Fruit fly (Drosophila melanogaster) Kc167 (cell line): ENCODE data around the gene CG34125.

Source experiments
- Myc ChIP-seq: fragments of >200 bp; optimal IDR thresholded peaks from 2 replicates; lab custom pipeline; 2017; ENCODE audit warnings: missing external identifiers
- Sin3A ChIP-seq: fragments of >200 bp; optimal IDR thresholded peaks from 2 replicates; lab custom pipeline; 2018; ENCODE audit warnings: missing external identifiers
- h ChIP-seq: fragments of >200 bp; optimal IDR thresholded peaks from 3 replicates; lab custom pipeline; 2018; ENCODE audit warnings: missing external identifiers
- insv ChIP-seq: fragments of >200 bp; optimal IDR thresholded peaks from 3 replicates; lab custom pipeline; 2018; ENCODE audit warnings: missing external identifiers
- psq ChIP-seq: fragments of >200 bp; optimal IDR thresholded peaks from 2 replicates; lab custom pipeline; 2017; ENCODE audit warnings: missing external identifiers
- ttk ChIP-seq: sonication (Bioruptor generic); optimal IDR thresholded peaks from 2 replicates; lab custom pipeline; 2017; ENCODE audit warnings: missing external identifiers

Gene CG34125

DNA sequence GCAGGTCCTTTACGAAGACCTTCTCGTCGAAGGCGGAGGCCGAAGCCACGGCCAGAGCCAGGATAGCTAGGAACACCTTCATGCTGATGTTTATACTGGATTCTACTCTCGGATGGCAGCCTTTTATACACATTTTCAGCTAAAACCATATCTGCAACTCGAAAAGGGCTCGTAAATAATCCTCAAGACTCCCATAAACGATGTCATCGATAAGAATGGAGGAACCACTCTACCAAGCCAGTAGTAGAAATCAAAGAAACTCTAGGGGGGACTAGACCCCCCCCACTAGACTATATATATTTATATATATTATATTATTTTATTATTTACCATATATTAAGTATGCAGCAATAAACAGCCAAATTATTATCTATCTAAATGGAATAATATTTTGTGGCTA is 14.8 kb upstream of the CG34125 start, which contains the start of gene Jon25Biii:
Jon25Biii (minus strand) TSS at position 101 of the 400 bp plus-strand sequence.
- TF ChIP-seq Sin3A (no peak), ttk (lab: Kevin White, UChicago) (no peak), insv (no peak), psq (lab: Kevin White, UChicago) (no peak), Myc (lab: Kevin White, UChicago) (no peak), h (lab: Kevin White, UChicago) (no peak)

DNA sequence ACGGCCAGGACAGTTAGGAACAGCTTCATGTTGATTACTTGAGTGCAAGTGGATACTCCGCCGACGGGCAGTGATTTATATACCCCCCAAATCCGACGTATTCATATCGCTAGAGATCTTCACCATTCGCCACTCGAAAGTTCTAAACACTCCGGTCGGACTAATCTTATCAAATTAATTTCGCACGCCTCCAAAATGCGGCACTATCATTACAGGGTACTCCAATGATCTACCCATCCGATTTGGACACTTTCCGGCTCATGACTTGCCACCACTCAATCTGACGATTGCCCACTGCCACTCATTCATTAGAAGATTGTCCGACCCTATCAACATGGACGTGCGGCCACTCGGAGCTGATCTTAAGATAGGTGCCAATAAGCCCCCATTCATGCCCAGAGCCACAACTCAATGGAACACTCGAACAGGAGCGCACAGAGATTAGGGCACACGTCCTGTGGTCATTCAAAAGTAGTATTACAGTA is 12.3 kb upstream of the CG34125 start, which contains the start of gene Jon25Bii:
Jon25Bii (minus strand) TSS at position 51 of the 485 bp plus-strand sequence.
- TF ChIP-seq insv (no peak), Myc (lab: Kevin White, UChicago) (no peak), Sin3A (no peak), ttk (lab: Kevin White, UChicago) (no peak), psq (lab: Kevin White, UChicago) (no peak), h (lab: Kevin White, UChicago) (no peak)

DNA sequence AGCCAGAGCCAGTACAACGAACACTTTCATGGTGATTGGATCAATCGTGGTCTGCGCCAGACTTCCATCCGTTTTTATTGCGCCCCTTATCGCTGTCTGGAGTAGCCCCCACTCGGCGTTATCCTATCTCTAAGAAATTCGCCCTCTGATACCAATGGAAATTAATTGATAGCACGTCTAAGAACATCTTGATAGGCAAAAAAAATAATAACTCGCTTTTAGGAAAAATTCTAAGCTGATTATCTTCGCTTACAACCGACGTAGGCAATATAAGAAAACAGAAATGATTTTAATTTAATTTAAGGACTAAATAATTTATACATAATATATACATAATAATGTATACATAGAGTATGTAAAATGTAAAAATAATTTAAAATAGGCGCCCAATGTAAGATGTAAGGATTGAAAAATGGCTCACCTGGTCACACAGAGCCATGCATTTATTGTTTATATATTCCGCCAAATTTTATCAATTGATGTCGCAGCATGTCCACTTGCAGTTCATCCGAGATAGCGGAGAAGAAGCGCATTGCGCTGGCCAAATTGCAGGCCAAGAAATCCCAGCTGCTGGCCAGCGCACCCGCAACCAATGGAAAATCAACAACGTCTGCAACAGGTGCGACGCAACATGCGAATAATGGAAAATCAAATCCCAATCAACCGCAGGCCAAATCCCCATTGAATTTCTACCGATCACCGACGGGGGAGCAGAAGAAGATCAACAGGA is 10.2 kb upstream of the CG34125 start, which contains the start of the genes Jon25Bi and Marcal1:
Jon25Bi (minus strand) TSS at position 51 of the 730 bp plus-strand sequence.
Marcal1 (plus strand) TSS at position 416 of the 730 bp plus-strand sequence.
- TF ChIP-seq Sin3A (no peak), ttk (lab: Kevin White, UChicago) (no peak), h (lab: Kevin White, UChicago) (no peak), insv (no peak), psq (lab: Kevin White, UChicago) (no peak), Myc (lab: Kevin White, UChicago) (no peak)

DNA sequence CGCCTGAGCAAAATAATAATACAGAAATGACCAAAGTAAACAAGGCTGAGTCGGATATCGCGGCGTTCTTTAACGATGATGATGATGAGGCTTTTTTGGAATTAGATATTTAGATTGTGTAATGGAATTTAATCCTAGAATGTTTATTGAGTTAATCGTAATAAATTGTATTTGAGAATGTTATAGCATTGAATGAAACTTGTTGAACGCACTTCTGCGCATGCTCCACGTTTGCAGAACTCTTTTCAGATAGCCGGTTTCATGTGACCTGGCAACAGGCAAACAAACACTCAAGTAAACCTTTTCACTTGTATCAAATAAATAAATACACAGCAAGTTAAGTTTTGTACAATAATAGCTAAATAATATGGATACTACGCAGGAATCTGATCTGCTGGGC is 7.4 kb upstream of the CG34125 start, which contains the start of gene CG34124:
CG34124 (plus strand) TSS at position 301 of the 400 bp plus-strand sequence.
- no peak for TF ChIP-seq Sin3A
- no peak for TF ChIP-seq ttk (lab: Kevin White, UChicago)
- no peak for TF ChIP-seq psq (lab: Kevin White, UChicago)
- no peak for TF ChIP-seq h (lab: Kevin White, UChicago)
- TF ChIP-seq Myc (lab: Kevin White, UChicago): no peak
- no peak for TF ChIP-seq insv

DNA sequence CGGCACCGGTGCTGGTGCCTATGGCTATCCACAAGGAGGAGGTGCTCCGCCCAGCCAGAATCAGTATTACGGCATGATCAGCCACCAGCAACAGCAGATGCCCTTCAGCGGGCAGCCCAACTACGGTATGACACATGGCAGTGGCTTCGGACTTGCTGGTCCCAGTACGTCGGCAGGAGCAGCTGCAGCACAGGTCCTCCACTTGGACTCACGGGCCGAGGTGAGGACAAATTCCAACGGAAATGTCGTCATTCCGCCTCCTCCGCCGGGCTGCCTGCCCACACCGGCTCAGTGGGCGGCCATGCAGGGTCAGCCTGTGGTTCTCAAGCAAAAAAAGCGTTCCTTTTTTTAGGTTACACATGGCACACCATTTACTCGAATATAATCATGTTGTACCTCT is 450 bp downstream of the CG34125 start:
- TF ChIP-seq psq (lab: Kevin White, UChicago) (no peak), Sin3A (no peak), ttk (lab: Kevin White, UChicago) (no peak), h (lab: Kevin White, UChicago) (no peak), Myc (lab: Kevin White, UChicago) (no peak), insv (no peak)

DNA sequence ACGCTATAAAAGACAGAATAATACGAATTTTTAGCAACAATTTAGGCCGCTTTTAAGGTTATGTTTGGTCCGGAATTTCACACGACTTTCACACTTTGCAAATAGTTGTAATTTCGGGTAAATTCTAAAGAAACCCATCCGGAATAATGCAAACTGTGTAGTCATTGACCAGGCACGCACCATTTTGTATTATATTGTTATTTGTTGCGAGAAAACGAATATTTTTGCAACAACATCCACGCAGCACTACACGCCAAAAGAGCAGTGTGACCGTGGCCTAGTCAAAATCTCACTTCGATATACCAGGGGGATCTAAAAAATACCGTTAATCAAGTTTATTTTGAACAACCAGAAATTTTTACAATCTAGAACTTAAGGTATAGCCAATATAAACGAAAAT is 2.0 kb downstream of the CG34125 start, which contains the start of gene eIF3i:
eIF3i (minus strand) TSS at position 265 of the 400 bp plus-strand sequence.
- TF ChIP-seq ttk (lab: Kevin White, UChicago): no peak
- TF ChIP-seq Myc (lab: Kevin White, UChicago): no peak
- TF ChIP-seq Sin3A: no peak
- no peak for TF ChIP-seq h (lab: Kevin White, UChicago)
- no peak for TF ChIP-seq insv
- TF ChIP-seq psq (lab: Kevin White, UChicago): no peak

DNA sequence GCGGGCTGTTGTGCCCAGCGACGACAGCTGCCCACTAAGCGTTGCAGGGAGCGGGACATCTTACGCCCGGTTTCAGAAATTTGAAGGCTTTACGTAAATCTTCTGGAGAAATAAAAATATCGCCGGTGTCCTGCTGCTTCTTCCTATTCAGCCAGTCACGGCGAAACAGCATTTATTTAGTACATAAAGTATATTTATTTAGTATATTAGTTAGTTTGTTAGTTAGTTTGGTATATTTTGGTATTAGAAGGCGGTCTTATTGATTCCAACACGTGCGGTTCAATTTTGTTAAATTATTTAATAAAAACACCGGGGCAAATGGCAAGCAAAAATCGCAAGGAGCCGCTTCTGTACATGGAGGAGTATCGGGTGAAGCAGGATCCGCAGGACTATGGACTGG is 3.3 kb downstream of the CG34125 start, which contains the start of the genes Scox and Polr1C:
Scox (minus strand) TSS at position 169 of the 400 bp plus-strand sequence.
Polr1C (plus strand) TSS at position 238 of the 400 bp plus-strand sequence.
- TF ChIP-seq ttk (lab: Kevin White, UChicago): no peak
- no peak for TF ChIP-seq Myc (lab: Kevin White, UChicago)
- no peak for TF ChIP-seq Sin3A
- TF ChIP-seq h (lab: Kevin White, UChicago): no peak
- TF ChIP-seq psq (lab: Kevin White, UChicago): no peak
- no peak for TF ChIP-seq insv

DNA sequence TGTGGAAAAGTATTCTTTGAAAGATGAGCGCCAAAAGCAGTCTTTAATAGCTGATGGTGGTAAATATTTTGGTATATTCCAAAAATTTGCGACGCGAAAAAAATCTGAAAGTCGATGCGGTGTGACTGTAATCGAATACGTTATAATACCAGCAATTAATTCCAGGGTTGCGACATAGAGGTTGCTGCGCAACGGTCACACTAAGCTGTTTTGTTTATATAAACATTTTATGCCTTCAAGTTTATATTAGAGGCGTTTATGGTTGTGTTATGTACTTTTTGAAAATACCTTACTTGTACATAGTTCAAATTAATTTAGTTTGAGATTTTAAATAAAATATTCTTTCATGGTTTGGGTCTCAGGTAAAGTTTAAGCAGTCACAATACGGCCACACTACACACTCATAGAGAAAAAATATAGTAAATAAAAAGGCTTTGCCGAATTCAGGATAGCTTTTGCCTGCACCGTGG is 5.9 kb downstream of the CG34125 start, which contains the start of gene CG14043:
CG14043 (plus strand) TSS at position 374 of the 470 bp plus-strand sequence.
- TF ChIP-seq insv: no peak
- TF ChIP-seq psq (lab: Kevin White, UChicago): no peak
- no peak for TF ChIP-seq Myc (lab: Kevin White, UChicago)
- no peak for TF ChIP-seq h (lab: Kevin White, UChicago)
- no peak for TF ChIP-seq Sin3A
- TF ChIP-seq ttk (lab: Kevin White, UChicago): no peak

DNA sequence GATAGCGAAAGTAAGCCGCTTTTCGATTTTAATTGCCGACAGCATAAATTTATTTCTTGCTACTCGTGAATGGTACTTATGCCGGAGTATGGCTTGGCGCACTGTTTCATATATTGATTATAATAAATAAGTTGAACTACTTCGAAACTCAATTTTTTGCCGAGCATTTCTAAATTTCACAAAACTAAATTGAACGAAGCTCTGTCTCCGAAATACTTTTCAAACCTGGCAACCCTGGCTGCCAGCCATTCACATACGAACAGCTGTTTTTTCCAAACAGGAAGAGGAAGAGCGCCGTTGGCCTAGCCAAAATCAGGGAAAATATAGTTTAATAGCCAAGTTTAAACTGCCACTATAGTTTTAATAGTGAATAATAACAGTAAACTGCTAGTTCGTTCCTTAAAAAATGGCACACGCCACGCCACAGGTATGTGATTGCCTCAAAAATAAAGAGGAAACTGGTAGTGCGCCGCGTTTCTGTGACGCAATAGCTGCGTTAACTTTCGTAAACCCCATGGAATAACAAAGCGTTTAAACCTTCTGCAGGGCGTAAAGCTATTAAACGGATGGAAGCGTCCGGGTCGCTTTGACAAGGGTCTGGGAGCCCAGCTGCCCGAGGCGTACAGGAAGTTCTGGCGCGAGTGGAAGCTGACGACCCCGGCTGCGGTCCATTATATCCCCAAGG is 8.4 kb downstream of the CG34125 start, which contains the start of gene mRpL28:
mRpL28 (plus strand) TSS at position 246 of the 685 bp plus-strand sequence.
- TF ChIP-seq h (lab: Kevin White, UChicago): no peak
- no peak for TF ChIP-seq Sin3A
- TF ChIP-seq psq (lab: Kevin White, UChicago): no peak
- TF ChIP-seq ttk (lab: Kevin White, UChicago): no peak
- TF ChIP-seq insv: no peak
- TF ChIP-seq Myc (lab: Kevin White, UChicago): no peak

DNA sequence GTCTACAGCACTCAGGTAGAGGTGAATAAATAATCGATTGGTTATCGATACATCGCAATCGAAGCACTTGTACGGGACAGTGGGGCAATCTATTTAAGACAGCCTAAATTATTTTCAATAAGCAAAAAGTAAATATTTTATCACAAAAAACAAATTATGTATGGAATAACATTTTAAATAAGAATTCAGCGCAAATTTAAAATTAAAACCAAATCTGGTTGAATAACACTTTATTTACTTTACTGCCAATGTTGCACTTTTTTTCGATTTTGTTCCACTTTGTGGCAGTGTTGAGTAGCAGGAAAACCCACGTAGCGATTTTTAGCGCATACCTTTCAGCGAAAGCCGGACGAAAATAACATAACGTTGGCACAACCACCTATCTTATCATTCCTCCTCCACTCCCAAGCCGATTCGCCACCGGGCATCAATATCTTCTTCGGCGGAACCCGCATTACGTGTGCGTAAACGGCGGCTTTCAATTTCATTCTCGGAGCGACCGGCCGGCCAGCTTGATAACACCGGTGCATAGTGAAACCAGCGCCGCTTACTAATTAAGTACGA is 11.6 kb downstream of the CG34125 start, which contains the start of the genes Gmd and CG3792:
Gmd (minus strand) TSS at position 36 of the 564 bp plus-strand sequence.
CG3792 (plus strand) TSS at position 325 of the 564 bp plus-strand sequence.
- TF ChIP-seq h (lab: Kevin White, UChicago): no peak
- TF ChIP-seq Sin3A: no peak
- TF ChIP-seq insv: no peak
- TF ChIP-seq ttk (lab: Kevin White, UChicago): no peak
- TF ChIP-seq Myc (lab: Kevin White, UChicago): no peak
- TF ChIP-seq psq (lab: Kevin White, UChicago): no peak

DNA sequence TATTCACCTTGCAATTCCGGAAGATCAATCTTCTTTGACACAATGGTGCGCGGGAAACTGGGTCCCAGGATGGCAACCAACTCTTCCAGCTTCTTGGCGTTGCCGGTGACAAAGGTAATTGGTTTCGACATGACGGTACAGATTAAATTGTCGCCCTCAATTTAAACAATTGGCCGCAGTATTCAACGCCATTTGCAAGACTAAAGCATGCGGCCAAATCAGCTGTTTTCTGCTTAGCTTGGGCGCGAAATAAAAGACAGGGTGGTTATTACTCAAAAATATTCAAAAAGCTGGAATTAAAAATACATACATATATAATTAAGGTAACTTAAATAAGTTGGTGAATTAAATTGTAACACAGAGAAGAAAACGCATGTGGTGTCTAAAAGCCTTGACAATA is 13.7 kb downstream of the CG34125 start, which contains the start of gene CG8891:
CG8891 (minus strand) TSS at position 242 of the 400 bp plus-strand sequence.
- TF ChIP-seq psq (lab: Kevin White, UChicago) (no peak), ttk (lab: Kevin White, UChicago) (no peak), Myc (lab: Kevin White, UChicago) (no peak), insv (no peak), Sin3A (no peak), h (lab: Kevin White, UChicago) (no peak)
